Worm (Caenorhabditis elegans) whole organism, late embryonic: ENCODE data around the gene C39D10.11.

Source experiments
- C08G9.2 ChIP-seq: sonication (generic microtip); optimal IDR thresholded peaks from 2 replicates; lab custom pipeline; 2016; ENCODE audit warnings: mild to moderate bottlenecking, missing genetic modification characterization, moderate library complexity, missing compliant biosample characterization
- C38D4.7 ChIP-seq: fragments of 200-800 bp; sonication (Bioruptor generic); optimal IDR thresholded peaks from 2 replicates; lab custom pipeline; 2018; ENCODE audit warnings: mild to moderate bottlenecking, missing genetic modification characterization, moderate library complexity, missing compliant biosample characterization
- F13H6.1 ChIP-seq: sonication (generic microtip); optimal IDR thresholded peaks from 2 replicates; lab custom pipeline; 2016; ENCODE audit warnings: missing genetic modification characterization, missing compliant biosample characterization
- K02D7.2 ChIP-seq: sonication (generic microtip); optimal IDR thresholded peaks from 2 replicates; lab custom pipeline; 2017; ENCODE audit warnings: mild to moderate bottlenecking, missing genetic modification characterization, missing compliant biosample characterization
- K09A11.1 ChIP-seq: sonication (generic microtip); optimal IDR thresholded peaks from 2 replicates; lab custom pipeline; 2017; ENCODE audit warnings: antibody characterized with exemption, mild to moderate bottlenecking, missing genetic modification characterization, missing compliant biosample characterization; ENCODE audit not compliant: insufficient read depth
- ahr-1 ChIP-seq: sonication (generic microtip); optimal IDR thresholded peaks from 2 replicates; lab custom pipeline; 2016; ENCODE audit warnings: missing genetic modification characterization, missing compliant biosample characterization
- ama-1 ChIP-seq: fragments of 150-350 bp; optimal IDR thresholded peaks from 2 replicates; lab custom pipeline; 2014
- ceh-14 ChIP-seq: sonication (generic microtip); optimal IDR thresholded peaks from 2 replicates; lab custom pipeline; 2016; ENCODE audit warnings: missing genotype, missing genetic modification characterization, missing compliant biosample characterization
- ceh-19 ChIP-seq: fragments of 200-800 bp; sonication (Bioruptor generic); optimal IDR thresholded peaks from 2 replicates; lab custom pipeline; 2018; ENCODE audit warnings: mild to moderate bottlenecking, missing genetic modification characterization, missing compliant biosample characterization
- ceh-2 ChIP-seq: sonication (generic microtip); optimal IDR thresholded peaks from 2 replicates; lab custom pipeline; 2016; ENCODE audit warnings: missing genotype, missing genetic modification characterization, missing compliant biosample characterization
- ceh-22 ChIP-seq: sonication (generic microtip); optimal IDR thresholded peaks from 2 replicates; lab custom pipeline; 2017; ENCODE audit warnings: missing biosample characterization, missing genetic modification characterization
- ceh-24 ChIP-seq: sonication (generic microtip); optimal IDR thresholded peaks from 2 replicates; lab custom pipeline; 2016; ENCODE audit warnings: mild to moderate bottlenecking, missing genetic modification characterization, missing compliant biosample characterization
- ceh-30 ChIP-seq: fragments of 150-350 bp; optimal IDR thresholded peaks from 2 replicates; lab custom pipeline; 2014; ENCODE audit warnings: missing biosample characterization, missing genetic modification characterization
- ceh-31 ChIP-seq: sonication (generic microtip); optimal IDR thresholded peaks from 2 replicates; lab custom pipeline; 2016; ENCODE audit warnings: missing genetic modification characterization, missing compliant biosample characterization
- ceh-34 ChIP-seq: sonication (generic microtip); optimal IDR thresholded peaks from 2 replicates; lab custom pipeline; 2016; ENCODE audit warnings: mild to moderate bottlenecking, missing genetic modification characterization, missing compliant biosample characterization
- ceh-45 ChIP-seq: fragments of 200-800 bp; sonication (Bioruptor generic); IDR thresholded peaks from 2 replicates; pipeline ENCODE4 v1.3.6; 2022; ENCODE audit warnings: missing genetic modification reagents, missing genetic modification characterization, missing compliant biosample characterization
- ceh-48 ChIP-seq: sonication (generic microtip); optimal IDR thresholded peaks from 2 replicates; lab custom pipeline; 2016; ENCODE audit warnings: missing genetic modification characterization, inconsistent platforms, missing compliant biosample characterization
- dmd-4 ChIP-seq: sonication (generic microtip); optimal IDR thresholded peaks from 2 replicates; lab custom pipeline; 2016; ENCODE audit warnings: borderline replicate concordance, missing genetic modification characterization, missing compliant biosample characterization
- dve-1 ChIP-seq: sonication (generic microtip); optimal IDR thresholded peaks from 2 replicates; lab custom pipeline; 2017; ENCODE audit warnings: antibody characterized with exemption, mild to moderate bottlenecking, missing genetic modification characterization, missing compliant biosample characterization
- elt-4 ChIP-seq: sonication (generic microtip); optimal IDR thresholded peaks from 2 replicates; lab custom pipeline; 2016; ENCODE audit warnings: missing genetic modification characterization, missing compliant biosample characterization
- ets-4 ChIP-seq: sonication (generic microtip); optimal IDR thresholded peaks from 2 replicates; lab custom pipeline; 2016; ENCODE audit warnings: missing genetic modification characterization, missing compliant biosample characterization
- fax-1 ChIP-seq: sonication (generic microtip); optimal IDR thresholded peaks from 2 replicates; lab custom pipeline; 2016; ENCODE audit warnings: missing genotype, missing genetic modification characterization, missing compliant biosample characterization
- fkh-6 ChIP-seq: sonication (generic microtip); optimal IDR thresholded peaks from 2 replicates; lab custom pipeline; 2016; ENCODE audit warnings: missing genetic modification characterization, missing compliant biosample characterization
- hlh-30 ChIP-seq: sonication (generic microtip); optimal IDR thresholded peaks from 2 replicates; lab custom pipeline; 2017; ENCODE audit warnings: antibody characterized with exemption, missing genetic modification characterization, missing compliant biosample characterization; ENCODE audit not compliant: insufficient read depth
- hlh-6 ChIP-seq: sonication (generic microtip); optimal IDR thresholded peaks from 2 replicates; lab custom pipeline; 2016; ENCODE audit warnings: missing genotype, missing genetic modification characterization, missing compliant biosample characterization
- hlh-8 ChIP-seq: sonication (generic microtip); optimal IDR thresholded peaks from 2 replicates; lab custom pipeline; 2016; ENCODE audit warnings: missing genotype, missing genetic modification characterization, missing compliant biosample characterization
- lin-11 ChIP-seq: fragments of 200-800 bp; sonication (Bioruptor generic); optimal IDR thresholded peaks from 2 replicates; lab custom pipeline; 2018; ENCODE audit warnings: mild to moderate bottlenecking, missing genetic modification characterization, missing compliant biosample characterization
- madf-2 ChIP-seq: sonication (generic microtip); optimal IDR thresholded peaks from 2 replicates; lab custom pipeline; 2017; ENCODE audit warnings: missing genetic modification characterization, missing compliant biosample characterization
- mec-3 ChIP-seq: sonication (generic microtip); optimal IDR thresholded peaks from 2 replicates; lab custom pipeline; 2016; ENCODE audit warnings: borderline replicate concordance, missing genetic modification characterization, missing compliant biosample characterization
- nfya-1 ChIP-seq: sonication (generic microtip); optimal IDR thresholded peaks from 2 replicates; lab custom pipeline; 2017; ENCODE audit warnings: missing genetic modification characterization, mild to moderate bottlenecking, missing compliant biosample characterization, antibody characterized with exemption, moderate library complexity
- nhr-11 ChIP-seq: fragments of 150-350 bp; optimal IDR thresholded peaks from 2 replicates; lab custom pipeline; 2014; ENCODE audit warnings: missing biosample characterization, missing genetic modification characterization
- nhr-232 ChIP-seq: sonication (generic microtip); optimal IDR thresholded peaks from 2 replicates; lab custom pipeline; 2016; ENCODE audit warnings: missing genetic modification characterization, missing compliant biosample characterization
- npax-4 ChIP-seq: sonication (generic microtip); optimal IDR thresholded peaks from 2 replicates; lab custom pipeline; 2016; ENCODE audit warnings: missing genetic modification characterization, missing compliant biosample characterization
- pag-3 ChIP-seq: sonication (generic microtip); optimal IDR thresholded peaks from 2 replicates; lab custom pipeline; 2016; ENCODE audit warnings: missing compliant biosample characterization, missing genetic modification characterization, borderline replicate concordance
- pat-9 ChIP-seq: fragments of 200-800 bp; sonication (Bioruptor generic); optimal IDR thresholded peaks from 2 replicates; lab custom pipeline; 2018; ENCODE audit warnings: mild to moderate bottlenecking, missing genetic modification characterization, moderate library complexity, missing compliant biosample characterization
- pha-2 ChIP-seq: sonication (generic microtip); optimal IDR thresholded peaks from 2 replicates; lab custom pipeline; 2017; ENCODE audit warnings: mild to moderate bottlenecking, missing genetic modification characterization, missing compliant biosample characterization
- pha-4 ChIP-seq: fragments of 150-350 bp; optimal IDR thresholded peaks from 2 replicates; lab custom pipeline; 2018; ENCODE audit warnings: missing biosample characterization, missing genetic modification reagents, missing genetic modification characterization
- pros-1 ChIP-seq: fragments of 150-350 bp; optimal IDR thresholded peaks from 2 replicates; lab custom pipeline; 2014; ENCODE audit warnings: missing biosample characterization, missing genetic modification reagents, missing genetic modification characterization
- rnt-1 ChIP-seq: sonication (generic microtip); optimal IDR thresholded peaks from 2 replicates; lab custom pipeline; 2016; ENCODE audit warnings: missing genetic modification characterization, missing compliant biosample characterization
- sdc-2 ChIP-seq: sonication (generic microtip); optimal IDR thresholded peaks from 2 replicates; lab custom pipeline; 2016; ENCODE audit warnings: missing genotype, missing genetic modification characterization, missing compliant biosample characterization
- syd-9 ChIP-seq: sonication (generic microtip); optimal IDR thresholded peaks from 2 replicates; lab custom pipeline; 2016; ENCODE audit warnings: mild to moderate bottlenecking, missing genetic modification characterization, moderate library complexity, missing compliant biosample characterization
- tbx-7 ChIP-seq: sonication (generic microtip); optimal IDR thresholded peaks from 2 replicates; lab custom pipeline; 2016; ENCODE audit warnings: missing genotype, missing genetic modification characterization, missing compliant biosample characterization
- unc-3 ChIP-seq, 2 experiments: fragments of 200-800 bp in 1 of 2; sonication (Bioruptor generic) in 1 of 2; sonication (generic microtip) in 1 of 2; conservative IDR thresholded peaks in 1 of 2; optimal IDR thresholded peaks in 1 of 2; 2 replicates each; pipeline versions ENCODE4 v1.3.6 to Lab custom; 2016 to 2022; ENCODE audit warnings: missing compliant biosample characterization in 2 of 2, missing genetic modification characterization in 2 of 2, missing genetic modification reagents in 1 of 2
- unc-42 ChIP-seq: sonication (generic microtip); optimal IDR thresholded peaks from 2 replicates; lab custom pipeline; 2016; ENCODE audit warnings: missing genotype, missing genetic modification characterization, missing compliant biosample characterization
- unc-55 ChIP-seq: sonication (generic microtip); optimal IDR thresholded peaks from 2 replicates; lab custom pipeline; 2017; ENCODE audit warnings: missing biosample characterization, missing genetic modification reagents, missing genetic modification characterization
- unc-86 ChIP-seq: sonication (generic microtip); optimal IDR thresholded peaks from 2 replicates; lab custom pipeline; 2016; ENCODE audit warnings: missing genetic modification characterization, missing compliant biosample characterization
- zip-5 ChIP-seq: sonication (generic microtip); optimal IDR thresholded peaks from 2 replicates; lab custom pipeline; 2016; ENCODE audit warnings: missing genetic modification characterization, missing compliant biosample characterization
- ztf-16 ChIP-seq: sonication (generic microtip); optimal IDR thresholded peaks from 2 replicates; lab custom pipeline; 2017; ENCODE audit warnings: missing genetic modification characterization, missing compliant biosample characterization

The C39D10.11 gene

ce11 chrX:7944999-7945398 is 41.9 kb downstream of the C39D10.11 start, which contains the start of gene tnt-3:
TSS of gene tnt-3 (minus strand) at chrX:7945099.
- no peak for TF ChIP-seq rnt-1
- TF ChIP-seq zip-5 (tag; lab: Kevin White, UChicago) = no peak
- TF ChIP-seq pag-3 (tag; lab: Kevin White, UChicago) = no peak
- no peak for TF ChIP-seq ama-1
- TF ChIP-seq pha-4 = no peak
- no peak for TF ChIP-seq ceh-22 (tag; lab: Kevin White, UChicago)
- TF ChIP-seq unc-86 (tag; lab: Kevin White, UChicago) = no peak
- TF ChIP-seq ceh-48 (tag; lab: Kevin White, UChicago) = no peak
- no peak for TF ChIP-seq dve-1 (tag; lab: Kevin White, UChicago)

ce11 chrX:7945438-7945837 is 42.4 kb downstream of the C39D10.11 start:
- peak; percentile 35 for TF ChIP-seq unc-55 (GFP tag; lab: Kevin White, UChicago)
- no peak for TF ChIP-seq zip-5 (tag; lab: Kevin White, UChicago)

ce11 chrX:7951578-7951977 is 48.5 kb downstream of the C39D10.11 start:
- TF ChIP-seq unc-42 = peak; percentile 79
- TF ChIP-seq ahr-1 (tag; lab: Kevin White, UChicago) = no peak
- TF ChIP-seq sdc-2 (tag; lab: Kevin White, UChicago) = peak; percentile 85
- TF ChIP-seq unc-55 (GFP tag; lab: Kevin White, UChicago) = peak; percentile 95
- TF ChIP-seq ceh-2 (tag; lab: Kevin White, UChicago) = peak; percentile 59
- TF ChIP-seq nhr-11 = no peak
- TF ChIP-seq dve-1 (tag; lab: Kevin White, UChicago) = no peak
- TF ChIP-seq pros-1 = peak; percentile 69
- no peak for TF ChIP-seq K09A11.1
- peak; percentile 91 for TF ChIP-seq nfya-1 (tag; lab: Kevin White, UChicago)
- peak; percentile 44 for TF ChIP-seq fkh-6 (tag; lab: Kevin White, UChicago)
- no peak for TF ChIP-seq npax-4 (tag; lab: Kevin White, UChicago)
- peak; percentile 23 for TF ChIP-seq ceh-30 (tag; lab: Kevin White, UChicago)
- no peak for TF ChIP-seq pag-3 (tag; lab: Kevin White, UChicago)
- peak; percentile 10 for TF ChIP-seq F13H6.1 (tag; lab: Kevin White, UChicago)
- peak; percentile 68 for TF ChIP-seq madf-2 (tag; lab: Kevin White, UChicago)
- 0 out of 2 replicates have a peak, but pooled peaks have one; percentile 44 for TF ChIP-seq ceh-45 (GFP tag; lab: Robert Waterston, UW)
- peak; percentile 62 for TF ChIP-seq ceh-48 (tag; lab: Kevin White, UChicago)
- TF ChIP-seq elt-4 = no peak
- no peak for TF ChIP-seq unc-3 (GFP tag; conservative IDR thresholded peaks at IDR 0.05; lab: Robert Waterston, UW)
- no peak for TF ChIP-seq unc-3 (tag; optimal IDR thresholded peaks at IDR 0.05; lab: Kevin White, UChicago)
- TF ChIP-seq ets-4 (tag; lab: Kevin White, UChicago) = no peak
- TF ChIP-seq ceh-24 (tag; lab: Kevin White, UChicago) = no peak
- TF ChIP-seq K02D7.2 = no peak
- TF ChIP-seq syd-9 (tag; lab: Kevin White, UChicago) = peak; percentile 31
- peak; percentile 94 for TF ChIP-seq ceh-31
- TF ChIP-seq nhr-232 = no peak
- no peak for TF ChIP-seq zip-5 (tag; lab: Kevin White, UChicago)
- TF ChIP-seq hlh-6 (tag; lab: Kevin White, UChicago) = peak; percentile 68
- TF ChIP-seq ceh-34 (tag; lab: Kevin White, UChicago) = peak; percentile 84
- TF ChIP-seq pat-9 = peak; percentile 8
- TF ChIP-seq C38D4.7 (GFP tag; lab: Kevin White, UChicago) = no peak
- peak; percentile 63 for TF ChIP-seq C08G9.2 (tag; lab: Kevin White, UChicago)
- TF ChIP-seq mec-3 (tag; lab: Kevin White, UChicago) = no peak
- no peak for TF ChIP-seq ceh-19 (GFP tag; lab: Kevin White, UChicago)
- TF ChIP-seq ztf-16 (tag; lab: Kevin White, UChicago) = no peak
- peak; percentile 100 for TF ChIP-seq hlh-30 (tag; lab: Kevin White, UChicago)
- TF ChIP-seq pha-2 (tag; lab: Kevin White, UChicago) = no peak
- TF ChIP-seq tbx-7 = no peak
- no peak for TF ChIP-seq lin-11 (tag; lab: Kevin White, UChicago)
- TF ChIP-seq fax-1 = peak; percentile 41
- TF ChIP-seq ceh-14 = peak; percentile 82
- TF ChIP-seq hlh-8 (tag; lab: Kevin White, UChicago) = peak; percentile 80
- no peak for TF ChIP-seq dmd-4
